Worm (Caenorhabditis elegans): ENCODE results near the gene hsp-6.

DNA sequence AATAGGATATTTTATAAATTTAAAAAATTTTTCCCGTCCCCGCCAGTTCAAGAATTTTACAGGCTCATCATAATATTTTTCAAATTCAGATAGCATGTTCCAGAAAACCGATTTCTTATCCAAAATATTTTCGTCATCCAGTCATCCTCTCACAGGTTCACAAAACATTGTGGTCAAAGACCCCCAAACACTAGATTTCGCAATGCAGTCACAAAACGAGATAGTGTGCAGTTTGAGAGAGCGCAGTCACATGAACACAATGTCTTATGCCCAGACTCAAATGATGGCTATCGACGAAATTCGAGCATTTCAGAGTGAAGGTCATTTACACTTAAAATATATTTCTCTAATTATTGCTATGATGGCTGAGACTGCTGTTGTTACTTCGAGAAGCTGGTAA, 18.0 kb upstream of the hsp-6 start, which contains the start of gene abhd-5.2:
- TF ChIP-seq lsy-2 (tag; optimal IDR thresholded peaks at IDR 0.05) (peak; percentile 39 to 55), nhr-28 (tag; optimal IDR thresholded peaks at IDR 0.05) (peak; percentile 53)

Measured in whole organism, L1 larva.